Worm (Caenorhabditis elegans): ENCODE measurements around the gene str-116.

DNA sequence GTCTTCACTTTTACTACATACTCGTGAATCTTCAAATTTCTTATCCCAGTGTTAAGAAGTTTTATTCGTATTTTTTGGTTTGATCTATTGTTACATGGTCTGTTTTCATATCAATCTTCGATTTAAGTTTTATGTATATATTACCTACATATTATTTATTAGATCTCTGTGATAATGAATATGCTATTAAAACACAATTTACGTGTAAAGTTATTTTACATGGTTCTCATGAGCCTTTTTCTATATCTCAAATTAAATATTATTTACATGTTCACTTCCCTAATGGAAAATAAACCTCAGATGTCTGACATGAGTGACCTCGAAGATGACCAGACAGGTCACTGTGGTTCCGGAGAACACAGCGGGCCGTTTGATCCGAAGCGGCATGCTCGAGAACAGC, 22.2 kb upstream of the str-116 start, which contains the start of gene mxl-1:
- no peak for TF ChIP-seq nhr-28 (tag; optimal IDR thresholded peaks at IDR 0.05)
- no peak for TF ChIP-seq elt-1 (tag; optimal IDR thresholded peaks at IDR 0.05)
- no peak for TF ChIP-seq ceh-82 (tag; optimal IDR thresholded peaks at IDR 0.05)
- no peak for TF ChIP-seq pqm-1 (tag; optimal IDR thresholded peaks at IDR 0.05)
- TF ChIP-seq nhr-237 (tag; optimal IDR thresholded peaks at IDR 0.05): no peak
- no peak for TF ChIP-seq ama-1 (optimal IDR thresholded peaks at IDR 0.05)

Measured in whole organism, L3 larva.